Fruit fly (Drosophila melanogaster): ENCODE measurements around the gene CG8065.

dm6 chr3L:10185924-10186323 lies 29.5 kb upstream of the CG8065 start, which contains the start of gene dpr10:
- no peak for TF ChIP-seq CG8478 (optimal IDR thresholded peaks at IDR 0.05)
- TF ChIP-seq CTCF (optimal IDR thresholded peaks at IDR 0.05), result no peak
